Worm (Caenorhabditis elegans) whole organism, L3 larva: Measurements from ENCODE around the gene M01B2.8.

Source experiments
- egl-27 ChIP-seq: sonication (generic microtip); optimal IDR thresholded peaks from 4 replicates; lab custom pipeline; 2017; ENCODE audit warnings: missing biosample characterization, missing genetic modification reagents, missing genetic modification characterization
- egl-5 ChIP-seq: fragments of 150-350 bp; optimal IDR thresholded peaks from 2 replicates; lab custom pipeline; 2017; ENCODE audit warnings: missing biosample characterization, missing genetic modification reagents, missing genetic modification characterization, inconsistent platforms
- fkh-2 ChIP-seq: fragments of 150-350 bp; optimal IDR thresholded peaks from 2 replicates; lab custom pipeline; 2014; ENCODE audit warnings: missing biosample characterization, missing genetic modification reagents, missing genetic modification characterization
- lin-15B ChIP-seq: fragments of 150-350 bp; optimal IDR thresholded peaks from 2 replicates; lab custom pipeline; 2014; ENCODE audit warnings: missing biosample characterization, missing genetic modification characterization
- nhr-12 ChIP-seq: fragments of 150-350 bp; optimal IDR thresholded peaks from 2 replicates; lab custom pipeline; 2014; ENCODE audit warnings: missing biosample characterization, missing genetic modification characterization
- nhr-23 ChIP-seq: fragments of 150-350 bp; optimal IDR thresholded peaks from 2 replicates; lab custom pipeline; 2014; ENCODE audit warnings: missing biosample characterization, missing genetic modification reagents, missing genetic modification characterization
- nhr-28 ChIP-seq: fragments of 150-350 bp; optimal IDR thresholded peaks from 2 replicates; lab custom pipeline; 2014; ENCODE audit warnings: missing biosample characterization, missing genetic modification characterization
- nhr-67 ChIP-seq: fragments of 150-350 bp; optimal IDR thresholded peaks from 2 replicates; lab custom pipeline; 2014; ENCODE audit warnings: missing biosample characterization, missing genetic modification characterization
- ztf-4 ChIP-seq: fragments of 150-350 bp; optimal IDR thresholded peaks from 2 replicates; lab custom pipeline; 2014; ENCODE audit warnings: missing biosample characterization, missing genetic modification characterization

M01B2.8 gene

DNA sequence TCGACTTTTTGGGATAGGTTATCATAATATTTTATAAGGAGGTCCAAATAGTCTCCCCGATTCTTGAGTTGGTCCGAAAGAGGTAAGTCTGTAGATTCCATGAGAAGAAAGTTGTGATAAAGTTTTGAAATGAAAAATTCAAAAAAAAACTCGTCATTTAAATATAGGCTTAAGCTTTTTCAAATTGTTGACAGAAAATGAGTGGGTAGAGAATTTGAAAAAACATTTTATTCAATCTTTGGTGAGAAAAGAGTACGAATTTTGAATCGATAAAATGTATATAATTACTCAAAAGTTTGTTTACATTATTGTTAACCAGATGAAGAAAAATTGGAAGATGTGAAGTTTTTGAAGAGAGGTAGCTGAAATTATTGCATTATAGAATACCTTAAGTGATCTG, 45.5 kb downstream of the M01B2.8 start, which contains the start of gene T26H8.5:
Gene T26H8.5 (minus strand): TSS at position 101 of the 400 bp plus-strand sequence.
- no peak for TF ChIP-seq nhr-12 (tag; lab: Kevin White, UChicago)

DNA sequence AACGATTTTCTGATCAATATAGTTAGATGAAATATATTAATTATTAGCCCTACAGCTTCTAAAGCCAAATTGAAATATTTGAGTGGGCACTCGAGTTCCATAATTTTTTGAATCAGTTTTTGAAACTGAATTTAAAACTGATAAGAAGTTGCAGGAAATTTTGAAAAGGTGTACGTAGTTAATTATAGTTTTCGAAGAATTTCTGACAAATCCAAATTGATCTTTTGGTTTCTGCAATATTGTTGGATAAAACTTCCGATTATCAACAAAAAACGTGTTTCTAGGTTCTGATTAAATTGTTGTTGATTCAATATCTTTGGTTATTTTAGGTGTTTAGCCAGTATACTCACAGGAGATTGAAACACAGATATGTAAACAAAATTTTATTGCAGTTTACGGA, 46.7 kb downstream of the M01B2.8 start, which contains the start of gene T26H8.4:
Gene T26H8.4 (minus strand): TSS at position 101 of the 400 bp plus-strand sequence.
- TF ChIP-seq ztf-4 (tag; lab: Kevin White, UChicago) (no peak), egl-27 (no peak)

DNA sequence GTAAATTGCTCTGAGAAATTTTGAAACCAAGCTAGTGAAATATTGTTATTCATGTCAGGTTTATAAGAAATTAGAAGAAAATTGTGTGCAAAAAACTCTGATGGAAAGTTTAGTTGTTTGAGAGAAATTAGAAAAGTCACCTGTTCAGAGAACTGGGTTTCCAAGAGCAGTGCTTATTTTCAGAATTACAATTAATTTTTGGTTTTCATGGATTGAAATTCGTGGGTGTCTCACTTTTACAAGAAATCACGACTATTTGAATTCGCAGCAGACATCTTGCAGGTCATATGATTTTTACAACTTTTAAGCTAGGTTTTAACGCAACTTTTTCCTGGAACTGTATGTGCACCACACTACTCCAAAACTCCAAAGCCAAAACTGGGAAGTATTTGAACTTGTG, 49.0 kb downstream of the M01B2.8 start, which contains the start of gene srz-10:
Gene srz-10 (minus strand): TSS at position 88 of the 400 bp plus-strand sequence.
- TF ChIP-seq egl-27 (no peak), nhr-67 (tag; lab: Kevin White, UChicago) (no peak), lin-15B (tag; lab: Kevin White, UChicago) (no peak), egl-5 (no peak), nhr-28 (tag; lab: Kevin White, UChicago) (no peak), nhr-23 (tag; lab: Kevin White, UChicago) (no peak), fkh-2 (no peak)
